Worm (Caenorhabditis elegans): Measurements from ENCODE around the gene F14F7.4.

ce11 chrIII:13029608-13030007, at the start of gene F14F7.4:
- TF ChIP-seq hnd-1 (tag; optimal IDR thresholded peaks at IDR 0.05) (no peak), ama-1 (optimal IDR thresholded peaks at IDR 0.05) (no peak), pes-1 (GFP tag; IDR thresholded peaks at IDR 0.05) (no peak), sea-1 (GFP tag; conservative IDR thresholded peaks at IDR 0.05) (no peak), aly-1 (tag; optimal IDR thresholded peaks at IDR 0.05) (no peak), B0310.2 (tag; optimal IDR thresholded peaks at IDR 0.05) (no peak), hmbx-1 (tag; optimal IDR thresholded peaks at IDR 0.05) (no peak), tbx-37 (GFP tag; conservative IDR thresholded peaks at IDR 0.05) (no peak), ets-7 (tag; optimal IDR thresholded peaks at IDR 0.05) (no peak), F13C5.2 (tag; optimal IDR thresholded peaks at IDR 0.05) (no peak), ceh-13 (GFP tag; optimal IDR thresholded peaks at IDR 0.05) (no peak)

Data from whole organism, early embryonic.